Fruit fly (Drosophila melanogaster) whole organism, embryonic: ENCODE data around the gene CG31141.
A peak's percentile ranks its signal among the peaks of the same experiment; 100 is the strongest.

ENCODE experiments used
- ATbp ChIP-seq: fragments of 200-800 bp; sonication (Bioruptor generic); optimal IDR thresholded peaks from 2 replicates; lab custom pipeline; 2017; ENCODE audit warnings: missing biosample characterization, mild to moderate bottlenecking, missing genetic modification characterization, missing genetic modification reagents
- Abd-B ChIP-seq: fragments of 200-800 bp; sonication (Bioruptor generic); optimal IDR thresholded peaks from 2 replicates; lab custom pipeline; 2018; ENCODE audit warnings: missing biosample characterization, mild to moderate bottlenecking, missing genetic modification characterization, moderate library complexity
- Adf1 ChIP-seq: fragments of 200-800 bp; sonication (Bioruptor generic); IDR thresholded peaks from 2 replicates; pipeline ENCODE4 v1.3.6; 2022; ENCODE audit warnings: missing biosample characterization, missing genetic modification characterization
- Aef1 ChIP-seq: fragments of 200-800 bp; sonication (Bioruptor generic); IDR thresholded peaks from 3 replicates; pipeline ENCODE4 v1.3.6; 2022; ENCODE audit warnings: missing biosample characterization, missing genetic modification characterization
- Bgb ChIP-seq: fragments of 200-800 bp; sonication (Bioruptor generic); IDR thresholded peaks from 2 replicates; pipeline ENCODE4 v1.3.6; 2022; ENCODE audit warnings: missing biosample characterization, missing genetic modification characterization; ENCODE audit not compliant: partially characterized antibody
- CG13123 ChIP-seq: fragments of 200-800 bp; sonication (Bioruptor generic); optimal IDR thresholded peaks from 2 replicates; lab custom pipeline; 2016; ENCODE audit warnings: missing biosample characterization, missing genetic modification characterization
- CG13287 ChIP-seq: fragments of 200-800 bp; sonication (Bioruptor generic); IDR thresholded peaks from 2 replicates; pipeline ENCODE4 v1.3.6; 2022; ENCODE audit warnings: missing biosample characterization, missing genetic modification characterization; ENCODE audit not compliant: partially characterized antibody
- CG14441 ChIP-seq: fragments of 200-800 bp; sonication (Bioruptor generic); IDR thresholded peaks from 2 replicates; pipeline ENCODE4 v1.3.6; 2022; ENCODE audit warnings: missing biosample characterization, missing genetic modification characterization
- CG15514 ChIP-seq: fragments of 200-800 bp; sonication (Bioruptor generic); optimal IDR thresholded peaks from 3 replicates; lab custom pipeline; 2017; ENCODE audit warnings: missing biosample characterization, missing genetic modification characterization, mild to moderate bottlenecking, moderate library complexity, missing genetic modification reagents
- CG17186 ChIP-seq: fragments of 200-800 bp; sonication (Bioruptor generic); optimal IDR thresholded peaks from 3 replicates; lab custom pipeline; 2017; ENCODE audit warnings: missing biosample characterization, missing genetic modification reagents, missing genetic modification characterization
- CG1792 ChIP-seq: fragments of 200-800 bp; sonication (Bioruptor generic); optimal IDR thresholded peaks from 2 replicates; lab custom pipeline; 2016; ENCODE audit warnings: missing biosample characterization, missing genetic modification characterization
- CG18262 ChIP-seq: fragments of 200-800 bp; optimal IDR thresholded peaks from 3 replicates; lab custom pipeline; 2019; ENCODE audit warnings: missing biosample characterization, mild to moderate bottlenecking, missing genetic modification characterization, moderate library complexity
- CG2116 ChIP-seq: fragments of 200-800 bp; sonication (Bioruptor generic); optimal IDR thresholded peaks from 3 replicates; lab custom pipeline; 2018; ENCODE audit warnings: missing biosample characterization, mild to moderate bottlenecking, missing genetic modification characterization
- CG2129 ChIP-seq: fragments of 200-800 bp; sonication (Bioruptor generic); IDR thresholded peaks from 2 replicates; pipeline ENCODE4 v1.3.6; 2022; ENCODE audit warnings: missing biosample characterization, missing genetic modification characterization; ENCODE audit not compliant: partially characterized antibody
- CG2712 ChIP-seq: fragments of 200-800 bp; optimal IDR thresholded peaks from 3 replicates; lab custom pipeline; 2019; ENCODE audit warnings: missing biosample characterization, mild to moderate bottlenecking, missing genetic modification characterization, moderate library complexity
- CG3847 ChIP-seq: fragments of 200-800 bp; sonication (Bioruptor generic); IDR thresholded peaks from 2 replicates; pipeline ENCODE4 v1.3.6; 2022; ENCODE audit warnings: missing biosample characterization, missing genetic modification characterization
- CG42726 ChIP-seq: fragments of 200-800 bp; sonication (Bioruptor generic); IDR thresholded peaks from 2 replicates; pipeline ENCODE4 v1.3.6; 2022; ENCODE audit warnings: missing biosample characterization, missing genetic modification characterization; ENCODE audit not compliant: partially characterized antibody
- CG4820 ChIP-seq: fragments of 200-800 bp; sonication (Bioruptor generic); optimal IDR thresholded peaks from 3 replicates; lab custom pipeline; 2016; ENCODE audit warnings: missing biosample characterization, missing genetic modification characterization
- CG6689 ChIP-seq: fragments of 200-800 bp; sonication (Bioruptor generic); IDR thresholded peaks from 2 replicates; pipeline ENCODE4 v1.3.6; 2022; ENCODE audit warnings: missing biosample characterization, missing genetic modification characterization
- CG6813 ChIP-seq: fragments of 200-800 bp; sonication (Bioruptor generic); optimal IDR thresholded peaks from 2 replicates; lab custom pipeline; 2017; ENCODE audit warnings: missing biosample characterization, missing genetic modification characterization, mild to moderate bottlenecking, moderate library complexity, missing genetic modification reagents
- CG6854 ChIP-seq: fragments of 200-800 bp; sonication (Bioruptor generic); optimal IDR thresholded peaks from 3 replicates; lab custom pipeline; 2017; ENCODE audit warnings: missing biosample characterization, mild to moderate bottlenecking, missing genetic modification characterization
- CG8089 ChIP-seq: fragments of 200-800 bp; sonication (Bioruptor generic); optimal IDR thresholded peaks from 3 replicates; lab custom pipeline; 2016; ENCODE audit warnings: missing biosample characterization, missing genetic modification characterization
- Dref ChIP-seq: fragments of 200-800 bp; sonication (Bioruptor generic); IDR thresholded peaks from 2 replicates; pipeline ENCODE4 v1.3.6; 2022; ENCODE audit warnings: missing biosample characterization, missing genetic modification characterization
- HLH4C ChIP-seq: fragments of 200-800 bp; sonication (Bioruptor generic); IDR thresholded peaks from 3 replicates; pipeline ENCODE4 v1.3.6; 2022; ENCODE audit warnings: missing biosample characterization, missing genetic modification characterization; ENCODE audit not compliant: partially characterized antibody
- HmgZ ChIP-seq: fragments of 200-800 bp; sonication (Bioruptor generic); optimal IDR thresholded peaks from 2 replicates; lab custom pipeline; 2018; ENCODE audit warnings: missing biosample characterization, mild to moderate bottlenecking, missing genetic modification characterization
- MBD-R2 ChIP-seq: fragments of 200-800 bp; sonication (Bioruptor generic); IDR thresholded peaks from 2 replicates; pipeline ENCODE4 v1.3.6; 2022; ENCODE audit warnings: missing biosample characterization, missing genetic modification characterization
- Rx ChIP-seq: fragments of 200-800 bp; sonication (Bioruptor generic); IDR thresholded peaks from 2 replicates; pipeline ENCODE4 v1.3.6; 2022; ENCODE audit warnings: missing biosample characterization, missing genetic modification characterization
- Sry-δ ChIP-seq: fragments of 200-800 bp; sonication (Bioruptor generic); optimal IDR thresholded peaks from 2 replicates; lab custom pipeline; 2016; ENCODE audit warnings: missing biosample characterization, missing genetic modification characterization
- Xrp1 ChIP-seq: fragments of 200-800 bp; sonication (Bioruptor generic); IDR thresholded peaks from 2 replicates; pipeline ENCODE4 v1.3.6; 2022; ENCODE audit warnings: missing biosample characterization, missing genetic modification characterization
- amos ChIP-seq: fragments of 200-800 bp; sonication (Bioruptor generic); IDR thresholded peaks from 2 replicates; pipeline ENCODE4 v1.3.6; 2022; ENCODE audit warnings: missing biosample characterization, missing genetic modification characterization; ENCODE audit not compliant: partially characterized antibody
- bbx ChIP-seq: fragments of 200-800 bp; sonication (Bioruptor generic); IDR thresholded peaks from 2 replicates; pipeline ENCODE4 v1.3.6; 2022; ENCODE audit warnings: missing biosample characterization, missing genetic modification characterization; ENCODE audit not compliant: partially characterized antibody
- dysf ChIP-seq: fragments of 200-800 bp; sonication (Bioruptor generic); IDR thresholded peaks from 3 replicates; pipeline ENCODE4 v1.3.6; 2022; ENCODE audit warnings: missing biosample characterization, missing genetic modification characterization
- exex ChIP-seq: fragments of 200-800 bp; sonication (Bioruptor generic); optimal IDR thresholded peaks from 4 replicates; lab custom pipeline; 2018; ENCODE audit warnings: missing biosample characterization, mild to moderate bottlenecking, missing genetic modification characterization, moderate library complexity
- fd64A ChIP-seq: fragments of 200-800 bp; sonication (Bioruptor generic); optimal IDR thresholded peaks from 3 replicates; lab custom pipeline; 2018; ENCODE audit warnings: missing biosample characterization, mild to moderate bottlenecking, missing genetic modification characterization
- gfzf ChIP-seq: fragments of 200-800 bp; sonication (Bioruptor generic); optimal IDR thresholded peaks from 2 replicates; lab custom pipeline; 2016; ENCODE audit warnings: missing biosample characterization, mild to moderate bottlenecking, missing genetic modification characterization, moderate library complexity
- gsb ChIP-seq: fragments of 200-800 bp; sonication (Bioruptor generic); IDR thresholded peaks from 2 replicates; pipeline ENCODE4 v1.3.6; 2022; ENCODE audit warnings: missing biosample characterization, missing genetic modification characterization
- gt ChIP-seq: fragments of 200-800 bp; sonication (Bioruptor generic); IDR thresholded peaks from 2 replicates; pipeline ENCODE4 v1.3.6; 2022; ENCODE audit warnings: missing biosample characterization, missing genetic modification characterization
- hbn ChIP-seq: fragments of 200-800 bp; sonication (Bioruptor generic); IDR thresholded peaks from 2 replicates; pipeline ENCODE4 v1.3.6; 2022; ENCODE audit warnings: missing biosample characterization, missing genetic modification characterization; ENCODE audit not compliant: partially characterized antibody
- kni ChIP-seq: fragments of 200-800 bp; sonication (Bioruptor generic); optimal IDR thresholded peaks from 3 replicates; lab custom pipeline; 2017; ENCODE audit warnings: mild to moderate bottlenecking, missing biosample characterization, missing genetic modification reagents, missing genetic modification characterization
- pzg ChIP-seq: fragments of 200-800 bp; sonication (Bioruptor generic); optimal IDR thresholded peaks from 3 replicates; lab custom pipeline; 2018; ENCODE audit warnings: missing biosample characterization, mild to moderate bottlenecking, missing genetic modification characterization, moderate library complexity
- sens ChIP-seq: fragments of 200-800 bp; sonication (Bioruptor generic); peaks from one replicate; lab custom pipeline; 2016; ENCODE audit warnings: missing biosample characterization, missing genetic modification characterization
- seq ChIP-seq: fragments of 200-800 bp; sonication (Bioruptor generic); IDR thresholded peaks from 2 replicates; pipeline ENCODE4 v1.3.6; 2022; ENCODE audit warnings: missing biosample characterization, missing genetic modification characterization
- shn ChIP-seq: fragments of 200-800 bp; sonication (Bioruptor generic); optimal IDR thresholded peaks from 3 replicates; lab custom pipeline; 2016; ENCODE audit warnings: missing biosample characterization, missing genetic modification characterization
- sna ChIP-seq: fragments of 200-800 bp; sonication (Bioruptor generic); IDR thresholded peaks from 2 replicates; pipeline ENCODE4 v1.3.6; 2022; ENCODE audit warnings: missing biosample characterization, missing genetic modification characterization; ENCODE audit not compliant: partially characterized antibody
- so ChIP-seq: fragments of 200-800 bp; sonication (Bioruptor generic); IDR thresholded peaks from 3 replicates; pipeline ENCODE4 v1.3.6; 2022; ENCODE audit warnings: missing biosample characterization, missing genetic modification characterization
- ssp ChIP-seq: fragments of 200-800 bp; sonication (Bioruptor generic); IDR thresholded peaks from 2 replicates; pipeline ENCODE4 v1.3.6; 2022; ENCODE audit warnings: missing biosample characterization, missing genetic modification characterization
- trem ChIP-seq: fragments of 200-800 bp; optimal IDR thresholded peaks from 3 replicates; lab custom pipeline; 2019; ENCODE audit warnings: missing biosample characterization, mild to moderate bottlenecking, missing genetic modification characterization, moderate library complexity
- unc-4 ChIP-seq: fragments of 200-800 bp; sonication (Bioruptor generic); IDR thresholded peaks from 2 replicates; pipeline ENCODE4 v1.3.6; 2022; ENCODE audit warnings: missing biosample characterization, missing genetic modification characterization; ENCODE audit not compliant: partially characterized antibody
- unpg ChIP-seq: fragments of 200-800 bp; sonication (Bioruptor generic); optimal IDR thresholded peaks from 3 replicates; lab custom pipeline; 2018; ENCODE audit warnings: missing biosample characterization, mild to moderate bottlenecking, missing genetic modification characterization, moderate library complexity
- wek ChIP-seq: fragments of 200-800 bp; sonication (Bioruptor generic); optimal IDR thresholded peaks from 3 replicates; lab custom pipeline; 2018; ENCODE audit warnings: missing biosample characterization, mild to moderate bottlenecking, missing genetic modification characterization, moderate library complexity

The CG31141 gene

DNA sequence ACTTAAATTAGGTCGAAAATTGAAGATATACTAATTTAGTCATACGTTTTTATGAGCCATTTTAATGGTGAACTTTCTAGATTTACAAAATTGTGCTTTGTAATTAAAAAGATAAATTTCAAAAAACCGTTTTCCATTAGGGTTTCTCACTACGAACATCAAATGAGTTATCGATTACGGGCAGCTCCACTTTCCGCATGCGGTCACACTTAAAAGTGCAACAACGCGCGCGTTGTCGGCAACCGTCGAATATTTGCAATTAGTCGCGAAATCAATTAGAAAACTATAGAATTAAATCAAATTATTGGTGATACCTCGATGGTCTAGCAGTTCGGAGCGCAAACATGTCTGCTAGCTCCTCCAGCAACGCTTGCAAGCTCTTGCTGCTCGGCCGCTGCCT is 1.1 kb downstream of the CG31141 start, which contains the start of gene Ndc1 (continued):
- TF ChIP-seq CG13287 (peak; percentile 72), HLH4C (GFP tag; lab: Robert Waterston, UW) (0 out of 3 replicates have a peak, but pooled peaks have one; percentile 37), trem (tag; lab: Kevin White, UChicago) (peak; percentile 43), ssp (GFP tag; lab: Robert Waterston, UW) (peak; percentile 74), unpg (GFP tag; lab: Kevin White, UChicago) (no peak), CG4820 (GFP tag; lab: Kevin White, UChicago) (no peak), CG3847 (GFP tag; lab: Robert Waterston, UW) (no peak), Aef1 (no peak), CG6689 (GFP tag; lab: Robert Waterston, UW) (no peak), CG15514 (peak; percentile 25), CG6813 (GFP tag; lab: Kevin White, UChicago) (no peak), CG8089 (GFP tag; lab: Kevin White, UChicago) (no peak), CG13123 (GFP tag; lab: Kevin White, UChicago) (no peak), gfzf (peak; percentile 66), Bgb (peak; percentile 44; the same call in 1 of the 2 replicates), unc-4 (GFP tag; lab: Robert Waterston, UW) (peak; percentile 56; the same call in 1 of the 2 replicates), Dref (GFP tag; lab: Robert Waterston, UW) (peak; percentile 71), CG17186 (GFP tag; lab: Kevin White, UChicago) (peak; percentile 88), Rx (GFP tag; lab: Robert Waterston, UW) (no peak), Abd-B (GFP tag; lab: Kevin White, UChicago) (no peak), exex (tag; lab: Kevin White, UChicago) (no peak), CG2116 (GFP tag; lab: Kevin White, UChicago) (peak; percentile 57), CG42726 (GFP tag; lab: Robert Waterston, UW) (0 out of 2 replicates have a peak, but pooled peaks have one; percentile 2), sna (GFP tag; lab: Robert Waterston, UW) (peak; percentile 16; the same call in 1 of the 2 replicates), dysf (GFP tag; lab: Robert Waterston, UW) (no peak), CG2129 (no peak), hbn (GFP tag; lab: Robert Waterston, UW) (peak; percentile 36; the same call in 1 of the 2 replicates), Adf1 (GFP tag; lab: Robert Waterston, UW) (peak; percentile 29; the same call in 1 of the 2 replicates), sens (peak; percentile 49), Sry-δ (GFP tag; lab: Kevin White, UChicago) (peak; percentile 49), bbx (GFP tag; lab: Robert Waterston, UW) (peak; percentile 37; the same call in 1 of the 2 replicates), wek (GFP tag; lab: Kevin White, UChicago) (peak; percentile 95), kni (GFP tag; lab: Kevin White, UChicago) (no peak), CG6854 (GFP tag; lab: Kevin White, UChicago) (no peak), MBD-R2 (peak; percentile 70), HmgZ (tag; lab: Kevin White, UChicago) (no peak), CG14441 (no peak), gt (GFP tag; lab: Robert Waterston, UW) (no peak), pzg (GFP tag; lab: Kevin White, UChicago) (peak; percentile 62), seq (GFP tag; lab: Robert Waterston, UW) (no peak), so (GFP tag; lab: Robert Waterston, UW) (no peak), CG18262 (tag; lab: Kevin White, UChicago) (no peak), Xrp1 (GFP tag; lab: Robert Waterston, UW) (no peak), shn (no peak), ATbp (GFP tag; lab: Kevin White, UChicago) (no peak), fd64A (GFP tag; lab: Kevin White, UChicago) (no peak), CG1792 (GFP tag; lab: Kevin White, UChicago) (no peak), amos (GFP tag; lab: Robert Waterston, UW) (peak; percentile 15; the same call in 1 of the 2 replicates), CG2712 (tag; lab: Kevin White, UChicago) (no peak), gsb (GFP tag; lab: Robert Waterston, UW) (no peak)
